Worm (Caenorhabditis elegans): ENCODE measurements around the gene Y53G8B.1.
A peak's percentile ranks its signal among the peaks of the same experiment; 100 is the strongest.

Y53G8B.1 gene

ce11 chrIII:3127074-3127596, 1.9 kb upstream of the Y53G8B.1 start, which contains the start of gene nipa-1:
Gene nipa-1, minus strand, starts transcription at chrIII:3127124.
- no peak for TF ChIP-seq snpc-4 (GFP tag; optimal IDR thresholded peaks at IDR 0.05)
- no peak for TF ChIP-seq snpc-4 (tag; optimal IDR thresholded peaks at IDR 0.05)
- TF ChIP-seq hmg-1.2 (GFP tag; IDR thresholded peaks at IDR 0.05), result no peak
- TF ChIP-seq snpc-1.1 (tag; optimal IDR thresholded peaks at IDR 0.05; ENCODE audit: insufficient read depth), result no peak
- peak; percentile 6; the same call in 1 of the 2 replicates for TF ChIP-seq ceh-91 (GFP tag; IDR thresholded peaks at IDR 0.05)
- TF ChIP-seq lag-1 (GFP tag; IDR thresholded peaks at IDR 0.05), result no peak
- TF ChIP-seq pbrm-1 (GFP tag; IDR thresholded peaks at IDR 0.05), result no peak
- TF ChIP-seq T07F8.4 (tag; optimal IDR thresholded peaks at IDR 0.05), result no peak
- no peak for TF ChIP-seq attf-3 (GFP tag; conservative IDR thresholded peaks at IDR 0.05)
- no peak for TF ChIP-seq F52B5.7 (tag; optimal IDR thresholded peaks at IDR 0.05)
- TF ChIP-seq nhr-120 (GFP tag; IDR thresholded peaks at IDR 0.05), result no peak
- no peak for TF ChIP-seq Y79H2A.3 (GFP tag; conservative IDR thresholded peaks at IDR 0.05)
- no peak for TF ChIP-seq C06A6.2 (GFP tag; conservative IDR thresholded peaks at IDR 0.05)
- no peak for TF ChIP-seq ztf-25 (GFP tag; IDR thresholded peaks at IDR 0.05)
- no peak for TF ChIP-seq madf-3 (GFP tag; IDR thresholded peaks at IDR 0.05)
- no peak for TF ChIP-seq T26A5.8 (tag; optimal IDR thresholded peaks at IDR 0.05)
- no peak for TF ChIP-seq F39B2.1 (GFP tag; IDR thresholded peaks at IDR 0.05)
- TF ChIP-seq C17E4.6 (GFP tag; IDR thresholded peaks at IDR 0.05), result no peak
- TF ChIP-seq hlh-26 (GFP tag; conservative IDR thresholded peaks at IDR 0.05), result no peak
- TF ChIP-seq sptf-2 (GFP tag; optimal IDR thresholded peaks at IDR 0.05), result no peak
- no peak for TF ChIP-seq him-1 (tag; optimal IDR thresholded peaks at IDR 0.05)
- no peak for TF ChIP-seq unc-130 (GFP tag; optimal IDR thresholded peaks at IDR 0.05)
- TF ChIP-seq mcd-1 (GFP tag; IDR thresholded peaks at IDR 0.05), result no peak
- no peak for TF ChIP-seq gei-17 (GFP tag; optimal IDR thresholded peaks at IDR 0.05)
- no peak for TF ChIP-seq mes-4 (tag; optimal IDR thresholded peaks at IDR 0.05)
- TF ChIP-seq mxl-1 (tag; optimal IDR thresholded peaks at IDR 0.05), result no peak
- TF ChIP-seq ekl-4 (GFP tag; IDR thresholded peaks at IDR 0.05), result no peak
- no peak for TF ChIP-seq akir-1 (GFP tag; optimal IDR thresholded peaks at IDR 0.05)
- no peak for TF ChIP-seq B0336.3 (GFP tag; IDR thresholded peaks at IDR 0.05)
- TF ChIP-seq cebp-1 (GFP tag; IDR thresholded peaks at IDR 0.05), result no peak
- TF ChIP-seq cebp-1 (tag; optimal IDR thresholded peaks at IDR 0.05), result no peak
- no peak for TF ChIP-seq egl-18 (GFP tag; IDR thresholded peaks at IDR 0.05)
- TF ChIP-seq F33H1.4 (GFP tag; IDR thresholded peaks at IDR 0.05), result peak; percentile 90
- TF ChIP-seq nfyb-1 (GFP tag; IDR thresholded peaks at IDR 0.05), result no peak
- no peak for TF ChIP-seq lin-35 (GFP tag; optimal IDR thresholded peaks at IDR 0.05)
- no peak for TF ChIP-seq tlf-1 (GFP tag; optimal IDR thresholded peaks at IDR 0.05)
- TF ChIP-seq nfya-1 (tag; optimal IDR thresholded peaks at IDR 0.05; ENCODE audit: borderline replicate concordance, insufficient read depth), result no peak
- no peak for TF ChIP-seq aptf-3 (GFP tag; IDR thresholded peaks at IDR 0.05)
- no peak for TF ChIP-seq Y56A3A.18 (GFP tag; IDR thresholded peaks at IDR 0.05)
- peak; percentile 45 for TF ChIP-seq D2030.7 (GFP tag; IDR thresholded peaks at IDR 0.05)
- TF ChIP-seq lsl-1 (GFP tag; optimal IDR thresholded peaks at IDR 0.05), result peak; percentile 96
- TF ChIP-seq egrh-3 (GFP tag; IDR thresholded peaks at IDR 0.05), result no peak
- no peak for TF ChIP-seq dpff-1 (tag; optimal IDR thresholded peaks at IDR 0.05)
- no peak for TF ChIP-seq F10E7.11 (tag; optimal IDR thresholded peaks at IDR 0.05)
- no peak for TF ChIP-seq repo-1 (tag; optimal IDR thresholded peaks at IDR 0.05)
- peak; percentile 92 for TF ChIP-seq madf-6 (GFP tag; IDR thresholded peaks at IDR 0.05)
- TF ChIP-seq madf-8 (GFP tag; conservative IDR thresholded peaks at IDR 0.05), result peak; percentile 74
- no peak for TF ChIP-seq let-526 (GFP tag; IDR thresholded peaks at IDR 0.05)
- no peak for TF ChIP-seq K12H6.12 (tag; optimal IDR thresholded peaks at IDR 0.05)
- peak; percentile 20 for TF ChIP-seq dpl-1 (GFP tag; optimal IDR thresholded peaks at IDR 0.05)
